Worm (Caenorhabditis elegans) whole organism, early embryonic: ENCODE results near the gene F11A5.15.

ENCODE experiments used
- B0310.2 ChIP-seq: sonication (generic microtip); optimal IDR thresholded peaks from 2 replicates; lab custom pipeline; 2016; ENCODE audit warnings: mild to moderate bottlenecking, missing genetic modification characterization, missing compliant biosample characterization
- F13C5.2 ChIP-seq: sonication (generic microtip); optimal IDR thresholded peaks from 2 replicates; lab custom pipeline; 2017; ENCODE audit warnings: mild to moderate bottlenecking, missing genetic modification characterization, inconsistent platforms, missing compliant biosample characterization
- aly-1 ChIP-seq: sonication (generic microtip); optimal IDR thresholded peaks from 2 replicates; lab custom pipeline; 2016; ENCODE audit warnings: missing genetic modification characterization, missing compliant biosample characterization
- ama-1 ChIP-seq: fragments of 150-350 bp; optimal IDR thresholded peaks from 2 replicates; lab custom pipeline; 2014
- ceh-13 ChIP-seq: fragments of 200-800 bp; sonication (Bioruptor generic); optimal IDR thresholded peaks from 2 replicates; lab custom pipeline; 2018; ENCODE audit warnings: mild to moderate bottlenecking, missing genetic modification characterization, missing compliant biosample characterization
- ceh-36 ChIP-seq: sonication (generic microtip); optimal IDR thresholded peaks from 2 replicates; lab custom pipeline; 2016; ENCODE audit warnings: missing genetic modification characterization, inconsistent platforms, missing compliant biosample characterization
- ets-7 ChIP-seq: sonication (generic microtip); optimal IDR thresholded peaks from 2 replicates; lab custom pipeline; 2016; ENCODE audit warnings: missing genotype, missing genetic modification characterization, missing compliant biosample characterization
- flt-1 ChIP-seq: fragments of 200-800 bp; sonication (Bioruptor generic); IDR thresholded peaks from 2 replicates; pipeline ENCODE4 v1.3.6; 2022; ENCODE audit warnings: missing genetic modification characterization, missing compliant biosample characterization
- hmbx-1 ChIP-seq: sonication (generic microtip); optimal IDR thresholded peaks from 2 replicates; lab custom pipeline; 2016; ENCODE audit warnings: mild to moderate bottlenecking, missing genetic modification characterization, missing compliant biosample characterization
- hmg-4 ChIP-seq: fragments of 200-800 bp; sonication (Bioruptor generic); optimal IDR thresholded peaks from 2 replicates; lab custom pipeline; 2018; ENCODE audit warnings: mild to moderate bottlenecking, missing genetic modification characterization, missing compliant biosample characterization
- hnd-1 ChIP-seq: sonication (generic microtip); optimal IDR thresholded peaks from 2 replicates; lab custom pipeline; 2016; ENCODE audit warnings: missing genetic modification characterization, missing compliant biosample characterization
- pes-1 ChIP-seq: fragments of 200-800 bp; sonication (Bioruptor generic); IDR thresholded peaks from 2 replicates; pipeline ENCODE4 v1.3.6; 2022; ENCODE audit warnings: missing genetic modification reagents, missing genetic modification characterization, missing compliant biosample characterization
- scrt-1 ChIP-seq: fragments of 200-800 bp; sonication (Bioruptor generic); IDR thresholded peaks from 2 replicates; pipeline ENCODE4 v1.3.6; 2022; ENCODE audit warnings: missing genetic modification characterization, missing compliant biosample characterization
- sea-1 ChIP-seq: fragments of 200-800 bp; sonication (Bioruptor generic); conservative IDR thresholded peaks from 2 replicates; pipeline ENCODE4 v1.3.6; 2022; ENCODE audit warnings: missing genetic modification characterization, missing compliant biosample characterization
- tbx-11 ChIP-seq: fragments of 200-800 bp; sonication (Bioruptor generic); IDR thresholded peaks from 2 replicates; pipeline ENCODE4 v1.3.6; 2022; ENCODE audit warnings: missing genetic modification characterization, missing compliant biosample characterization
- tbx-37 ChIP-seq: fragments of 200-800 bp; sonication (Bioruptor generic); conservative IDR thresholded peaks from 2 replicates; pipeline ENCODE4 v1.3.6; 2022; ENCODE audit warnings: missing genetic modification reagents, missing genetic modification characterization, missing compliant biosample characterization
- tra-4 ChIP-seq: sonication (generic microtip); optimal IDR thresholded peaks from 2 replicates; lab custom pipeline; 2017; ENCODE audit warnings: missing genetic modification characterization, missing compliant biosample characterization

Gene F11A5.15

DNA sequence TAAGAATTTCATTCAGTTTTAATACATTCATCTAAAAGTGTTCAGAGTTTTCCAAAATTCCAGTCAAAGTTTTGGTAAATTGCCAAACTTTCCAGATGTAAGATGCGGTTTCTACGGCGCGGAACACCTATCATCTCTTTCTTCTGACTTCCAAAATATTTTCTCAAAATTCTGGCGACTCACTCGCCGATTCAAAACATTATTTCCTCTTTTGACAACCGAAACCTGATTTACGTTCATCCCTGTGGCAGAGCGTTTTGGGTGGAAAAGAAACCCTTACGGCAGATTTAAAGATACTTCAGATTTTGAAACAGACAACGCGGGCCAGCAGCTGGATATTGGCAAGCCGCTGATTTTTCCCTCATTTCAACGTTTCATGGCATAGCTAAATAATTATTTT lies 20.4 kb downstream of the F11A5.15 start, which contains the start of gene F11A5.5:
TSS of gene F11A5.5 (plus strand) at position 301 of the 400 bp plus-strand sequence.
- TF ChIP-seq tra-4 (tag; lab: Kevin White, UChicago): no peak
- TF ChIP-seq hmg-4 (GFP tag; lab: Kevin White, UChicago): no peak
- no peak for TF ChIP-seq ceh-13 (GFP tag; lab: Kevin White, UChicago)
- TF ChIP-seq pes-1 (GFP tag; lab: Robert Waterston, UW): no peak
- TF ChIP-seq hnd-1 (tag; lab: Kevin White, UChicago): no peak
- TF ChIP-seq ceh-36 (tag; lab: Kevin White, UChicago): no peak
- TF ChIP-seq sea-1 (GFP tag; lab: Robert Waterston, UW): no peak
- no peak for TF ChIP-seq scrt-1 (GFP tag; lab: Robert Waterston, UW)
- TF ChIP-seq aly-1 (tag; lab: Kevin White, UChicago): no peak
- no peak for TF ChIP-seq ets-7 (tag; lab: Kevin White, UChicago)
- no peak for TF ChIP-seq F13C5.2
- TF ChIP-seq tbx-37 (GFP tag; lab: Robert Waterston, UW): no peak
- TF ChIP-seq B0310.2 (tag; lab: Kevin White, UChicago): no peak

- TF ChIP-seq hmg-4 (GFP tag; lab: Kevin White, UChicago) (no peak), hmbx-1 (tag; lab: Kevin White, UChicago) (no peak), ceh-36 (tag; lab: Kevin White, UChicago) (no peak), aly-1 (tag; lab: Kevin White, UChicago) (no peak), tra-4 (tag; lab: Kevin White, UChicago) (no peak), B0310.2 (tag; lab: Kevin White, UChicago) (no peak), flt-1 (GFP tag; lab: Robert Waterston, UW) (no peak), tbx-37 (GFP tag; lab: Robert Waterston, UW) (no peak), ama-1 (no peak), ets-7 (tag; lab: Kevin White, UChicago) (no peak), pes-1 (GFP tag; lab: Robert Waterston, UW) (no peak), hnd-1 (tag; lab: Kevin White, UChicago) (no peak)
These were observed 23.0 kb downstream of the F11A5.15 start, which contains the start of gene rabr-3 for ce11 chrV:16195379-16195778. Gene rabr-3 (plus strand): TSS chrV:16195679.

DNA sequence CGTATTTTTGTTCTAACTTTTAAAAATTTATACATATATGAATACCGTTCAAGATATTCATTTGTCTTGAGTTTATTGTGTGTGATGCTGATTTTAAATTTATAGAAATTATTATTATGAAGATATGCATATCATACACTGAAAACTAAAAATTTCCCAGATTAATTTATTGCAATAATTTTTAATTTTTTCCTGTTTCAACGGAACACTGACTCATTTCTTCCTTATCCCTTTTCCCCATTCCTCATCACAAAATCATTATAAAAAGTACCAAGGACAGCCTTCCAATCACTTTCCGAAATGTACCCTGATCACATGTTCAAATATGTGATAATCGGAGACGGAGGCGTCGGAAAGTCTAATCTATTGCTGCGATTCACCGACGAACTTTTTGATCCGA lies 23.8 kb downstream of the F11A5.15 start, which contains the start of gene rabr-4:
TSS of gene rabr-4 (plus strand) at position 301 of the 400 bp plus-strand sequence.
- TF ChIP-seq tbx-11 (GFP tag; lab: Robert Waterston, UW) (no peak), tra-4 (tag; lab: Kevin White, UChicago) (no peak), ceh-13 (GFP tag; lab: Kevin White, UChicago) (no peak), aly-1 (tag; lab: Kevin White, UChicago) (no peak), ceh-36 (tag; lab: Kevin White, UChicago) (no peak), B0310.2 (tag; lab: Kevin White, UChicago) (no peak), ama-1 (no peak), ets-7 (tag; lab: Kevin White, UChicago) (no peak), flt-1 (GFP tag; lab: Robert Waterston, UW) (no peak), scrt-1 (GFP tag; lab: Robert Waterston, UW) (no peak)

ce11 chrV:16192114-16192513 lies 26.3 kb downstream of the F11A5.15 start, which contains the start of gene srh-279:
Gene srh-279 (plus strand): TSS chrV:16192414.
- TF ChIP-seq ceh-13 (GFP tag; lab: Kevin White, UChicago) (no peak), aly-1 (tag; lab: Kevin White, UChicago) (no peak), F13C5.2 (no peak), ama-1 (no peak), hmg-4 (GFP tag; lab: Kevin White, UChicago) (no peak), tbx-11 (GFP tag; lab: Robert Waterston, UW) (no peak), B0310.2 (tag; lab: Kevin White, UChicago) (no peak), ceh-36 (tag; lab: Kevin White, UChicago) (no peak), sea-1 (GFP tag; lab: Robert Waterston, UW) (no peak), tra-4 (tag; lab: Kevin White, UChicago) (no peak), hnd-1 (tag; lab: Kevin White, UChicago) (no peak), tbx-37 (GFP tag; lab: Robert Waterston, UW) (no peak), ets-7 (tag; lab: Kevin White, UChicago) (no peak), hmbx-1 (tag; lab: Kevin White, UChicago) (no peak), scrt-1 (GFP tag; lab: Robert Waterston, UW) (no peak), pes-1 (GFP tag; lab: Robert Waterston, UW) (no peak), flt-1 (GFP tag; lab: Robert Waterston, UW) (no peak)

- TF ChIP-seq hmg-4 (GFP tag; lab: Kevin White, UChicago) (no peak), flt-1 (GFP tag; lab: Robert Waterston, UW) (no peak), pes-1 (GFP tag; lab: Robert Waterston, UW) (no peak), ama-1 (no peak)
These were observed 27.9 kb downstream of the F11A5.15 start, which contains the start of gene srh-281 for ce11 chrV:16190485-16190884. Gene srh-281 (plus strand): TSS chrV:16190785.

DNA sequence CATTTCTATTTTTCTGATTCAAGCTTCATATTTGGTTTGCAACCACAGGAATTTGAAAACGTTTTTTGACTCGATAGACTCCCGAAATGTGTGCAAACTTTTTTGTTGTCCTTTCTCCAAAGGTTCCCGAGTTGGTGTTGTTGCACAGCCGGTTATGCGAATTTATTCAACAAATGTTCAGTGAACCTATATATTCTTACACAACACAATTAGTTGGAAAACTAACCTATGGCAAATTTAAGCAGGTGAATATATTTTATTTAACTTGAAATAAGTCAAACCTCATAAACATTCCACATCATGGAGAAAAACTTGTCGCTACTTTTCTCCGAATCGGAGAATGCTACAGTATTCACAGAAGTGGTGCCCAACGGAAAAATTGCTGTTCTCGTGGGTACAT lies 35.1 kb downstream of the F11A5.15 start, which contains the start of gene srz-14:
TSS of gene srz-14 (plus strand) at position 301 of the 400 bp plus-strand sequence.
- TF ChIP-seq hnd-1 (tag; lab: Kevin White, UChicago): no peak
- TF ChIP-seq ceh-13 (GFP tag; lab: Kevin White, UChicago): no peak
- no peak for TF ChIP-seq tbx-37 (GFP tag; lab: Robert Waterston, UW)
- no peak for TF ChIP-seq F13C5.2
- TF ChIP-seq tra-4 (tag; lab: Kevin White, UChicago): no peak
- TF ChIP-seq pes-1 (GFP tag; lab: Robert Waterston, UW): no peak
- TF ChIP-seq flt-1 (GFP tag; lab: Robert Waterston, UW): no peak
- TF ChIP-seq hmg-4 (GFP tag; lab: Kevin White, UChicago): no peak
- TF ChIP-seq tbx-11 (GFP tag; lab: Robert Waterston, UW): no peak
- TF ChIP-seq hmbx-1 (tag; lab: Kevin White, UChicago): no peak
- no peak for TF ChIP-seq ama-1
- no peak for TF ChIP-seq aly-1 (tag; lab: Kevin White, UChicago)
- no peak for TF ChIP-seq ceh-36 (tag; lab: Kevin White, UChicago)
- no peak for TF ChIP-seq B0310.2 (tag; lab: Kevin White, UChicago)
- TF ChIP-seq scrt-1 (GFP tag; lab: Robert Waterston, UW): no peak
- no peak for TF ChIP-seq ets-7 (tag; lab: Kevin White, UChicago)
- TF ChIP-seq sea-1 (GFP tag; lab: Robert Waterston, UW): no peak
